Worm (Caenorhabditis elegans): ENCODE measurements around the gene C40H1.7.

Gene C40H1.7

DNA sequence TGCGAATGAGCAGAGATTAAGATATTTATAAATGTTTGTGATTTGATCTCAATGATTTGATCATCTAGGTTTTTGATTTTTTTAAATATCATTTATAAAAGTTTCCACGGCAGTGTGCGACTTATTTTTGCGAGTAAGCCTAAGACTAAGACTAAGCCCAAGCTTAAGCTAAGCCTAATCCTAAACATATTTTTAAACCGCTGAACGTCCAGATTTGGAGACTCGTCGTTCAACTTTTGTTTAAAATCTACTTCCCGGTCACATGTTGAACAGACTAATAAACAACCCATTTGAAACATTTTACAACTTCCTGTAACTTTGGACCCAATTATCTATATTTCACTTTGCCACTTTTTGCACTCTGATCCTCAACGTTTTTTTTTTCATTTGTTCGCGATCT, 34.2 kb downstream of the C40H1.7 start, which contains the start of gene K04H4.5:
Gene K04H4.5, plus strand, starts transcription at position 301 of the 400 bp plus-strand sequence.
- no peak for TF ChIP-seq ceh-9 (tag; optimal IDR thresholded peaks at IDR 0.05)
- TF ChIP-seq tbx-2 (tag; optimal IDR thresholded peaks at IDR 0.05): no peak
- TF ChIP-seq dve-1 (tag; optimal IDR thresholded peaks at IDR 0.05): no peak
- no peak for TF ChIP-seq rnt-1 (tag; optimal IDR thresholded peaks at IDR 0.05)
- no peak for TF ChIP-seq ceh-24 (tag; optimal IDR thresholded peaks at IDR 0.05)
- TF ChIP-seq dmd-4 (tag; optimal IDR thresholded peaks at IDR 0.05; ENCODE audit: borderline replicate concordance): no peak
- TF ChIP-seq ahr-1 (tag; optimal IDR thresholded peaks at IDR 0.05): no peak
- no peak for TF ChIP-seq ceh-45 (GFP tag; IDR thresholded peaks at IDR 0.05)
- TF ChIP-seq sox-4 (tag; optimal IDR thresholded peaks at IDR 0.05): no peak
- no peak for TF ChIP-seq ceh-22 (tag; optimal IDR thresholded peaks at IDR 0.05)
- no peak for TF ChIP-seq ceh-14 (tag; optimal IDR thresholded peaks at IDR 0.05)
- TF ChIP-seq nhr-232 (tag; optimal IDR thresholded peaks at IDR 0.05): no peak
- TF ChIP-seq ref-2 (tag; optimal IDR thresholded peaks at IDR 0.05): no peak

- no peak for TF ChIP-seq K09A11.1 (tag; optimal IDR thresholded peaks at IDR 0.05; ENCODE audit: insufficient read depth)
- TF ChIP-seq elt-2 (tag; optimal IDR thresholded peaks at IDR 0.05): no peak
- TF ChIP-seq ceh-19 (GFP tag; optimal IDR thresholded peaks at IDR 0.05): no peak
- no peak for TF ChIP-seq ceh-6 (GFP tag; optimal IDR thresholded peaks at IDR 0.05)
- TF ChIP-seq nhr-232 (tag; optimal IDR thresholded peaks at IDR 0.05): no peak
- no peak for TF ChIP-seq hlh-30 (tag; optimal IDR thresholded peaks at IDR 0.05; ENCODE audit: insufficient read depth)
- TF ChIP-seq ceh-22 (tag; optimal IDR thresholded peaks at IDR 0.05): no peak
- TF ChIP-seq ama-1 (optimal IDR thresholded peaks at IDR 0.05): no peak
- TF ChIP-seq ceh-24 (tag; optimal IDR thresholded peaks at IDR 0.05): no peak
- TF ChIP-seq ets-4 (tag; optimal IDR thresholded peaks at IDR 0.05): no peak
- TF ChIP-seq pag-3 (tag; optimal IDR thresholded peaks at IDR 0.05; ENCODE audit: borderline replicate concordance): no peak
- TF ChIP-seq nfya-1 (tag; optimal IDR thresholded peaks at IDR 0.05): no peak
- no peak for TF ChIP-seq T23F11.4 (GFP tag; optimal IDR thresholded peaks at IDR 0.05)
- TF ChIP-seq hlh-8 (tag; optimal IDR thresholded peaks at IDR 0.05): no peak
- TF ChIP-seq ceh-30 (tag; optimal IDR thresholded peaks at IDR 0.05): no peak
- TF ChIP-seq ceh-9 (tag; optimal IDR thresholded peaks at IDR 0.05): no peak
- TF ChIP-seq ref-2 (tag; optimal IDR thresholded peaks at IDR 0.05): no peak
- TF ChIP-seq rnt-1 (tag; optimal IDR thresholded peaks at IDR 0.05): no peak
- TF ChIP-seq C08G9.2 (tag; optimal IDR thresholded peaks at IDR 0.05): no peak
These were observed 36.4 kb downstream of the C40H1.7 start, which contains the start of gene flp-25 for ce11 chrIII:9361228-9361627. flp-25 (plus strand) TSS chrIII:9361528.

DNA sequence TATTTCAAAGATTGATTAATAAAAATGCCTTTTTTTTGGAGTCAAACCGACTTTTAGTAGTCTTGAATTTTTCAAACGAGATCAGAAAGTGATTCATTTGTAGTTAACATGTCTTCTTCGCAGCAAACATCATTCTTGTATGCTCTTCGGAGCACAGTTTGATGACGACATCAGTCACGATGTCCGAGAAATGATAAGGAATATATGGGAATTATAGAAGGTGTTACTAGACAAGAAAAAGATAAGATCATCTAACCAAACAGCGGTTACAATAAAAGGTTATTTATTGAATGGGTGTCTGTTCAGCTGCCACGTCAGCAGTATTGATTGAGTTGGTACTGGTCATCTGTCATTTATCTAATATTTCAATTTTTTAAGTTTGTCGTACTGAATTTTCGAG, 41.6 kb downstream of the C40H1.7 start:
- TF ChIP-seq elt-2 (tag; optimal IDR thresholded peaks at IDR 0.05): peak; percentile 60
- TF ChIP-seq pqm-1 (tag; optimal IDR thresholded peaks at IDR 0.05): no peak
- no peak for TF ChIP-seq ama-1 (optimal IDR thresholded peaks at IDR 0.05)

DNA sequence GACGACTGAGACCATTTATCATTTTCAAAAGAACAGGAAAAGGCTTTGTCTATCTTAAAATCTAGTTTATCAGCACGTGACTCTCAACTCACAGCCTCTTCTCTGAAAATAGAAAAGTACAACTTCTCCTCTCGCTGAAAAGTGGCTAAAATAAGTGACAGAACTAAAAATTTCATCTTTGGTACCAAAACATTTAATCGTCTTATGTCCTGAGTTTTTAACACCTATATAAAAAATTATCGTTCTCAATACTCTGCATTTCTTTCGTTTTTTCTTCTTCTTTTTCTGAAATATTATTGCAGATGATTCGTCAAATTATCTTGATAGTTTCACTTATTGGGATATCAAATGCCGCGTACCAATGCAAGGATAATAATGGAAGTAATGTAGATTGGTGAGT, 42.1 kb downstream of the C40H1.7 start, which contains the start of gene crn-6:
Gene crn-6, plus strand, starts transcription at position 301 of the 400 bp plus-strand sequence.
- TF ChIP-seq lin-11 (tag; optimal IDR thresholded peaks at IDR 0.05) (no peak), pat-9 (tag; optimal IDR thresholded peaks at IDR 0.05) (no peak)

DNA sequence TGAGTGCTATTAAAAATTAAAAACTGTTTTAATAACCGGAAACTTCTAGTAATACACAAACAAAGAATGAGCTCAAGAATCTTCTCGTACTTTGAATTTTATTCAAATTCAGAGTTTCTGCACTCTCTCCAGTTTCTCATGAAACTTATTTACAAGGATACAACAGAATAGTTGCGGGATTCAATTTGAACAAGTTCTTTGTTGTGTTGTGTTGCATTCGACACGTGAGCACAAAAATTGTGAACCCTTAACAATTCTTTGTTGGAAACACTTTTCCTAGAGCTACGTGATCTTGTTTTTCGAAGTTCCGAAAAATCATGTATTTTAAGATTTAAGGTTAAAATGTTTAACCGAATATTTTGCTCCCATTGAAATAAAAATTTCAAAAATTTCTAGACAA, 49.0 kb downstream of the C40H1.7 start:
- TF ChIP-seq tbx-2 (tag; optimal IDR thresholded peaks at IDR 0.05) (no peak), ceh-22 (tag; optimal IDR thresholded peaks at IDR 0.05) (no peak), gmeb-2 (tag; optimal IDR thresholded peaks at IDR 0.05) (no peak), ceh-2 (tag; optimal IDR thresholded peaks at IDR 0.05) (no peak), ceh-6 (GFP tag; optimal IDR thresholded peaks at IDR 0.05) (no peak), ceh-18 (tag; optimal IDR thresholded peaks at IDR 0.05) (no peak), C38D4.7 (GFP tag; optimal IDR thresholded peaks at IDR 0.05) (no peak), hlh-6 (tag; optimal IDR thresholded peaks at IDR 0.05) (no peak), elt-2 (tag; optimal IDR thresholded peaks at IDR 0.05) (no peak), ceh-45 (GFP tag; IDR thresholded peaks at IDR 0.05) (no peak), dmd-4 (tag; optimal IDR thresholded peaks at IDR 0.05; ENCODE audit: borderline replicate concordance) (no peak), ztf-16 (tag; optimal IDR thresholded peaks at IDR 0.05) (no peak), nhr-11 (tag; optimal IDR thresholded peaks at IDR 0.05) (no peak), ceh-30 (tag; optimal IDR thresholded peaks at IDR 0.05) (no peak), madf-2 (tag; optimal IDR thresholded peaks at IDR 0.05) (no peak), ceh-19 (GFP tag; optimal IDR thresholded peaks at IDR 0.05) (no peak), hlh-30 (tag; optimal IDR thresholded peaks at IDR 0.05; ENCODE audit: insufficient read depth) (no peak), zip-5 (tag; optimal IDR thresholded peaks at IDR 0.05) (no peak), syd-9 (tag; optimal IDR thresholded peaks at IDR 0.05) (no peak), npax-4 (tag; optimal IDR thresholded peaks at IDR 0.05) (no peak)

Measured in whole organism, late embryonic.